Fruit fly (Drosophila melanogaster): ENCODE results near the gene Ilp6.

Ilp6 gene

dm6 chrX:2326828-2327227 is 7.6 kb downstream of the Ilp6 start, which contains the start of gene CG2854:
Gene CG2854 (plus strand): TSS chrX:2327128.
- TF ChIP-seq toe (GFP tag; optimal IDR thresholded peaks at IDR 0.05) = no peak
- TF ChIP-seq CG12768 (GFP tag; optimal IDR thresholded peaks at IDR 0.05) = no peak
- TF ChIP-seq cnc (optimal IDR thresholded peaks at IDR 0.05) = no peak
- TF ChIP-seq CG7045 (GFP tag; optimal IDR thresholded peaks at IDR 0.05) = no peak
- TF ChIP-seq CG11617 (GFP tag; optimal IDR thresholded peaks at IDR 0.05) = no peak
- no peak for TF ChIP-seq kay (GFP tag; ENCODE audit: borderline replicate concordance)
- TF ChIP-seq CG33017 (tag; optimal IDR thresholded peaks at IDR 0.05) = no peak
- no peak for TF ChIP-seq ovo (GFP tag; optimal IDR thresholded peaks at IDR 0.05)
- TF ChIP-seq cic (GFP tag; optimal IDR thresholded peaks at IDR 0.05) = no peak
- TF ChIP-seq CG5204 (GFP tag; optimal IDR thresholded peaks at IDR 0.05) = no peak
- no peak for TF ChIP-seq Mnt (GFP tag; optimal IDR thresholded peaks at IDR 0.05)
- TF ChIP-seq CG7101 (tag; optimal IDR thresholded peaks at IDR 0.05) = no peak
- TF ChIP-seq pad (GFP tag; optimal IDR thresholded peaks at IDR 0.05) = no peak
- TF ChIP-seq CG14711 (tag; optimal IDR thresholded peaks at IDR 0.05) = no peak
- no peak for TF ChIP-seq Crg-1 (GFP tag; optimal IDR thresholded peaks at IDR 0.05)
- TF ChIP-seq CG1620 (GFP tag; optimal IDR thresholded peaks at IDR 0.05) = no peak

- TF ChIP-seq CG5204 (GFP tag; optimal IDR thresholded peaks at IDR 0.05) = no peak
- no peak for TF ChIP-seq Mnt (GFP tag; optimal IDR thresholded peaks at IDR 0.05)
- TF ChIP-seq Clk (GFP tag; optimal IDR thresholded peaks at IDR 0.05) = no peak
- TF ChIP-seq CG1620 (GFP tag; optimal IDR thresholded peaks at IDR 0.05) = no peak
- TF ChIP-seq ovo (GFP tag; optimal IDR thresholded peaks at IDR 0.05) = no peak
- TF ChIP-seq cic (GFP tag; optimal IDR thresholded peaks at IDR 0.05) = no peak
- no peak for TF ChIP-seq pad (GFP tag; optimal IDR thresholded peaks at IDR 0.05)
- TF ChIP-seq cnc (optimal IDR thresholded peaks at IDR 0.05) = no peak
- TF ChIP-seq CG14711 (tag; optimal IDR thresholded peaks at IDR 0.05) = no peak
- TF ChIP-seq toe (GFP tag; optimal IDR thresholded peaks at IDR 0.05) = no peak
- no peak for TF ChIP-seq bab1 (GFP tag; optimal IDR thresholded peaks at IDR 0.05)
- no peak for TF ChIP-seq Crg-1 (GFP tag; optimal IDR thresholded peaks at IDR 0.05)
Observed at dm6 chrX:2325658-2326245, 8.7 kb downstream of the Ilp6 start, which contains the start of gene CG14050. Gene CG14050 (minus strand): TSS chrX:2326217.

dm6 chrX:2323661-2324293 is 10.7 kb downstream of the Ilp6 start:
- no peak for TF ChIP-seq cnc (optimal IDR thresholded peaks at IDR 0.05)
- no peak for TF ChIP-seq CG11617 (GFP tag; optimal IDR thresholded peaks at IDR 0.05)
- TF ChIP-seq kay (GFP tag; ENCODE audit: borderline replicate concordance) = no peak
- no peak for TF ChIP-seq pad (GFP tag; optimal IDR thresholded peaks at IDR 0.05)
- TF ChIP-seq CG7101 (tag; optimal IDR thresholded peaks at IDR 0.05) = no peak
- TF ChIP-seq bab1 (GFP tag; optimal IDR thresholded peaks at IDR 0.05) = no peak
- TF ChIP-seq Mnt (GFP tag; optimal IDR thresholded peaks at IDR 0.05) = no peak
- TF ChIP-seq cic (GFP tag; optimal IDR thresholded peaks at IDR 0.05) = no peak
- TF ChIP-seq CG5204 (GFP tag; optimal IDR thresholded peaks at IDR 0.05) = no peak
- TF ChIP-seq Hr96 (GFP tag; optimal IDR thresholded peaks at IDR 0.05) = no peak
- no peak for TF ChIP-seq toe (GFP tag; optimal IDR thresholded peaks at IDR 0.05)
- TF ChIP-seq CG12768 (GFP tag; optimal IDR thresholded peaks at IDR 0.05) = no peak
- no peak for TF ChIP-seq Clk (GFP tag; optimal IDR thresholded peaks at IDR 0.05)
- TF ChIP-seq CG14711 (tag; optimal IDR thresholded peaks at IDR 0.05) = no peak
- no peak for TF ChIP-seq CG1620 (GFP tag; optimal IDR thresholded peaks at IDR 0.05)
- no peak for TF ChIP-seq tj (GFP tag; optimal IDR thresholded peaks at IDR 0.05)
- no peak for TF ChIP-seq ovo (GFP tag; optimal IDR thresholded peaks at IDR 0.05)

dm6 chrX:2321900-2322555 is 12.4 kb downstream of the Ilp6 start:
- TF ChIP-seq Clk (GFP tag; optimal IDR thresholded peaks at IDR 0.05) (no peak), toe (GFP tag; optimal IDR thresholded peaks at IDR 0.05) (no peak), CG12768 (GFP tag; optimal IDR thresholded peaks at IDR 0.05) (no peak), CG1620 (GFP tag; optimal IDR thresholded peaks at IDR 0.05) (no peak), CG7045 (GFP tag; optimal IDR thresholded peaks at IDR 0.05) (no peak), bab1 (GFP tag; optimal IDR thresholded peaks at IDR 0.05) (no peak), CG5204 (GFP tag; optimal IDR thresholded peaks at IDR 0.05) (no peak), CG7101 (tag; optimal IDR thresholded peaks at IDR 0.05) (no peak), tj (GFP tag; optimal IDR thresholded peaks at IDR 0.05) (no peak), CG33017 (tag; optimal IDR thresholded peaks at IDR 0.05) (no peak), Hr96 (GFP tag; optimal IDR thresholded peaks at IDR 0.05) (no peak), cic (GFP tag; optimal IDR thresholded peaks at IDR 0.05) (no peak), CG11617 (GFP tag; optimal IDR thresholded peaks at IDR 0.05) (no peak)

- TF ChIP-seq pad (GFP tag; optimal IDR thresholded peaks at IDR 0.05) (no peak), CG12768 (GFP tag; optimal IDR thresholded peaks at IDR 0.05) (no peak), cnc (optimal IDR thresholded peaks at IDR 0.05) (no peak), toe (GFP tag; optimal IDR thresholded peaks at IDR 0.05) (no peak), kay (GFP tag; ENCODE audit: borderline replicate concordance) (no peak), ovo (GFP tag; optimal IDR thresholded peaks at IDR 0.05) (no peak), cic (GFP tag; optimal IDR thresholded peaks at IDR 0.05) (no peak), CG5204 (GFP tag; optimal IDR thresholded peaks at IDR 0.05) (no peak), CG7101 (tag; optimal IDR thresholded peaks at IDR 0.05) (no peak), CG7045 (GFP tag; optimal IDR thresholded peaks at IDR 0.05) (no peak), bab1 (GFP tag; optimal IDR thresholded peaks at IDR 0.05) (no peak)
Observed at dm6 chrX:2320892-2321291, 13.6 kb downstream of the Ilp6 start.

- TF ChIP-seq CG7101 (tag; optimal IDR thresholded peaks at IDR 0.05) (no peak), tj (GFP tag; optimal IDR thresholded peaks at IDR 0.05) (no peak), CG33017 (tag; optimal IDR thresholded peaks at IDR 0.05) (no peak), pad (GFP tag; optimal IDR thresholded peaks at IDR 0.05) (no peak), kay (GFP tag; ENCODE audit: borderline replicate concordance) (no peak), CG14711 (tag; optimal IDR thresholded peaks at IDR 0.05) (no peak), CG1620 (GFP tag; optimal IDR thresholded peaks at IDR 0.05) (no peak), Hr96 (GFP tag; optimal IDR thresholded peaks at IDR 0.05) (no peak), CG12768 (GFP tag; optimal IDR thresholded peaks at IDR 0.05) (no peak), CG11617 (GFP tag; optimal IDR thresholded peaks at IDR 0.05) (no peak), cic (GFP tag; optimal IDR thresholded peaks at IDR 0.05) (no peak), CG5204 (GFP tag; optimal IDR thresholded peaks at IDR 0.05) (no peak)
Observed at dm6 chrX:2319783-2320182, 14.7 kb downstream of the Ilp6 start.
